Worm (Caenorhabditis elegans) whole organism, midembryonic: ENCODE data around the gene pho-9.
A peak's percentile ranks its signal among the peaks of the same experiment; 100 is the strongest.

Source experiments
- T22C8.4 ChIP-seq: fragments of 200-800 bp; sonication (Bioruptor generic); IDR thresholded peaks from 2 replicates; pipeline ENCODE4 v1.3.6; 2022; ENCODE audit warnings: missing genetic modification characterization, missing compliant biosample characterization
- cog-1 ChIP-seq: sonication (generic microtip); optimal IDR thresholded peaks from 2 replicates; lab custom pipeline; 2016; ENCODE audit warnings: missing genetic modification characterization, missing compliant biosample characterization
- flt-1 ChIP-seq: fragments of 200-800 bp; sonication (Bioruptor generic); IDR thresholded peaks from 2 replicates; pipeline ENCODE4 v1.3.6; 2022; ENCODE audit warnings: missing genetic modification characterization, missing compliant biosample characterization
- klf-2 ChIP-seq: fragments of 200-800 bp; sonication (Bioruptor generic); conservative IDR thresholded peaks from 2 replicates; pipeline ENCODE4 v1.3.6; 2022; ENCODE audit warnings: missing genetic modification reagents, missing genetic modification characterization, missing compliant biosample characterization
- med-1 ChIP-seq: sonication (generic microtip); optimal IDR thresholded peaks from 2 replicates; lab custom pipeline; 2017; ENCODE audit warnings: missing genetic modification characterization, mild to moderate bottlenecking, missing compliant biosample characterization, antibody characterized with exemption, missing genetic modification reagents; ENCODE audit not compliant: insufficient read depth
- ref-1 ChIP-seq: fragments of 200-800 bp; sonication (Bioruptor generic); conservative IDR thresholded peaks from 2 replicates; pipeline ENCODE4 v1.3.6; 2022; ENCODE audit warnings: missing genetic modification reagents, missing genetic modification characterization, missing compliant biosample characterization
- tab-1 ChIP-seq: fragments of 200-800 bp; sonication (Bioruptor generic); IDR thresholded peaks from 2 replicates; pipeline ENCODE4 v1.3.6; 2022; ENCODE audit warnings: missing genetic modification characterization, missing compliant biosample characterization
- ztf-23 ChIP-seq: fragments of 200-800 bp; sonication (Bioruptor generic); IDR thresholded peaks from 2 replicates; pipeline ENCODE4 v1.3.6; 2022; ENCODE audit warnings: missing genetic modification reagents, missing genetic modification characterization, missing compliant biosample characterization
- ztf-29 ChIP-seq: fragments of 200-800 bp; sonication (Bioruptor generic); IDR thresholded peaks from 2 replicates; pipeline ENCODE4 v1.3.6; 2022; ENCODE audit warnings: missing genetic modification reagents, missing genetic modification characterization, missing compliant biosample characterization

Gene pho-9

DNA sequence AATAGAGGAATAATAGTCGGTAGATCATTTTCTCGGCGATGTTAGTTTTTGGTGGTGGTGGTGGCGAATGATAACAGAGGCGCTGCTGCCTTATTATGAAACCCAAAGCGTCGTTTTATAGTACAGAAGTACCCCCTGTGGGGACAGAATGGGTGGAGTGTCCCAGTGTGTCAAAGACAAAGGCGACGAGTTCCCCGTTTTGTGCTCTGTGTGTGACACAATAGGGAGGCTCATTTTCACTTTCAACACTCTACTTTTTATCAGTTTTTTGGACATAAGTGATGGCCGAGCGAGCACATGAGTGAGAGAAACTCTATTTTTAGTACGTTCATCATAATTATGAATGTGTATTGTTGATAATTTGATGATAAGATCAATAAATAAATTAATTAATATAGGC lies at the start of gene pho-9:
pho-9 (minus strand) TSS at position 91 of the 400 bp plus-strand sequence.
- TF ChIP-seq flt-1 (GFP tag; lab: Robert Waterston, UW): no peak
- TF ChIP-seq ref-1: no peak
- no peak for TF ChIP-seq klf-2
- TF ChIP-seq T22C8.4: no peak
- TF ChIP-seq med-1 (GFP tag; lab: Kevin White, UChicago): no peak
- no peak for TF ChIP-seq tab-1 (GFP tag; lab: Robert Waterston, UW)
- no peak for TF ChIP-seq ztf-23 (GFP tag; lab: Robert Waterston, UW)
- no peak for TF ChIP-seq cog-1

DNA sequence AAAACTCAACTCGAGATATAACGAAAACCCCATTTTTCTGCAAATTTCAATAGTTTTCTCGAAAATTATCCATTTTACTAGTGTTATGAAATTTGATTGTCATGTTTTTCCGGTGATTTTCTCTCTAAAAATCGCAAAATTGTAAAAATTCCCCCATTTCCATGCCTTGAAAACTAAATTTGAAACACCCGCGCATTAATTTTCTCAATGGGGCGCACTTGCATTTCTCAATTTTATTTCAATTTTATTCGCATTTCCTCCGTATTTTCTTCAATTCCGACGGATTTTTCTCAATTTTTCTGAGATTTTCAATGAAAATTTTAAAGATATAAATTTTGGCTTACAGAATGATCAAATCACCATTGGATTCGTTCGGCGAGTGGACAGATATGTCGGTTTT lies 44.5 kb upstream of the pho-9 start, which contains the start of gene Y71H2AM.3:
Y71H2AM.3 (plus strand) TSS at position 347 of the 400 bp plus-strand sequence.
- TF ChIP-seq flt-1 (GFP tag; lab: Robert Waterston, UW) (no peak), klf-2 (no peak), ztf-29 (GFP tag; lab: Robert Waterston, UW) (no peak), T22C8.4 (no peak), ref-1 (no peak), tab-1 (GFP tag; lab: Robert Waterston, UW) (no peak), ztf-23 (GFP tag; lab: Robert Waterston, UW) (no peak), cog-1 (no peak), med-1 (GFP tag; lab: Kevin White, UChicago) (no peak)

DNA sequence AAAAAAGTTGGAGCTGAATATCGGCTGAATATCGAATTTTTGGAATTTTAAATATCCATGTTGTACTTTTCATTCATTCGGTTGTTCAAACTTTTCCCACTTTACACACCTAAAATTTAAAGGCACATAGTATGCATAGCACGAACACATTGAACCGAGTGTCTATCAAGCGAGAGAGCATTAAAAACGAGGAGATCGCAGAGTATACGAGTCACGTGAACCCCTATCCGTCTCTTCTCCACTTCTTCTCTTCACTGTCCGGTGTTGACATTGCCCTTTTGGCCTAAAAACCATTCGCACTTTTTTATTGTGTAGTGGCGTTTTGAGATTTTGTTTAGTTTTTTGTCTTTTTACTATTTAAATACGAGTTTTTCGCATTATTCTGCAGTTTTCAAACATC lies 43.8 kb upstream of the pho-9 start:
- no peak for TF ChIP-seq T22C8.4
- TF ChIP-seq ztf-23 (GFP tag; lab: Robert Waterston, UW): no peak
- no peak for TF ChIP-seq ref-1
- TF ChIP-seq klf-2: no peak
- TF ChIP-seq flt-1 (GFP tag; lab: Robert Waterston, UW): no peak
- no peak for TF ChIP-seq ztf-29 (GFP tag; lab: Robert Waterston, UW)
- TF ChIP-seq tab-1 (GFP tag; lab: Robert Waterston, UW): no peak
- no peak for TF ChIP-seq med-1 (GFP tag; lab: Kevin White, UChicago)
- no peak for TF ChIP-seq cog-1

DNA sequence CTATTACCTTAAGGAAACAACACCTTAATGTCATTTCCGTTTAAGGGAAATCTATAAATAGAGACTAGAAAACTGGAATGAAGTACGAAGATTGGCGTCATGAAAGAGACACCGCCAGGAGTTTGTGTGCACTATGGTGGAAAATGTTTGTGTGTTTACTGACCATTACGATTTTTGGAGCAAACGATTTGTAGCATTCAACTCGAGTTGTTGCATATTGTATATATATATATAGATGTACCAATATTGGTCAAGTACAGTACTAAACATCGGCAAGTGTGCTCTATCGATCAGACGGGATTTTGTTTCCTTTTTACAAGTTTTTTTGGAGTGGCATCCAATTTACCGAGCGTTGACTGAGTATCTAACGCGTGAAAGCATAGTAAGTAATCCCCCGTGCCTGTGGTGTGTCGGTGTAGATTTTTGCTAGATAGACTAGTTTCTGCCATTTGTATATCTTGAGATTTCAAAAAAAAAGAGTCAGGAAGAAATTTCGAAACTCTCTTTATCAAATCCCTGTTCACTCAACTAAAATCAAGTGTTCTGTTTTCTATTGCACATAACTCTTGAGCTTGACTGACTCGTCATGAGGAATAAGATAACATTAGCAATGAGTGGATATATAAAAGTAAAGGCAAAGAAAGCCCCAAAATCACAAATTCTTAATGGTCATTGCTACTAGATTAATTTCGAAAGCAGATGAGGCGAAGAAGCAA lies 41.3 kb upstream of the pho-9 start, which contains the start of the genes twk-45 and Y71H2AM.25:
twk-45 (minus strand) TSS at position 101 of the 716 bp plus-strand sequence.
Y71H2AM.25 (plus strand) TSS at position 666 of the 716 bp plus-strand sequence.
- TF ChIP-seq klf-2: no peak
- no peak for TF ChIP-seq tab-1 (GFP tag; lab: Robert Waterston, UW)
- TF ChIP-seq flt-1 (GFP tag; lab: Robert Waterston, UW): no peak
- no peak for TF ChIP-seq ztf-29 (GFP tag; lab: Robert Waterston, UW)
- no peak for TF ChIP-seq med-1 (GFP tag; lab: Kevin White, UChicago)
- no peak for TF ChIP-seq cog-1
- TF ChIP-seq T22C8.4: no peak
- TF ChIP-seq ref-1: no peak

DNA sequence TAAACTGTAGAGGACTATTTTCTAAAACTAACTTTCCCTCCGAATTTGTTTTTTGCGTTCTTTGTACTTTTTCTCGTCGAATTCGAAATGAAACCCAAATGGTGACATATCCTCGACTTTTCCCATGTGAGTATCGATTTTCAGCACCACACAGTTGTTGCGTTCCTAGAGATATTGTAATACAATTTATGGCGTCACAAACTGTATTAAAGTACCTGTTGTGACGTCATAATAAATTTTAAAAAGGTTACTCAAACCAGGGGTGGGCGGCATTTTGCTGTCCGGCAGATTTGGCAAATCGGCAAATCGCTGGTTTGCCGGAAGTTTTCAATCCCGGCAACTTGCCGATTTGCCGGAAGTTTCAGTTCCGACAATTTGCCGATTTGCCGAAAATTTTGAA lies 40.1 kb upstream of the pho-9 start:
- TF ChIP-seq tab-1 (GFP tag; lab: Robert Waterston, UW): 0 out of 2 replicates have a peak, but pooled peaks have one; percentile 33
- TF ChIP-seq klf-2: no peak

DNA sequence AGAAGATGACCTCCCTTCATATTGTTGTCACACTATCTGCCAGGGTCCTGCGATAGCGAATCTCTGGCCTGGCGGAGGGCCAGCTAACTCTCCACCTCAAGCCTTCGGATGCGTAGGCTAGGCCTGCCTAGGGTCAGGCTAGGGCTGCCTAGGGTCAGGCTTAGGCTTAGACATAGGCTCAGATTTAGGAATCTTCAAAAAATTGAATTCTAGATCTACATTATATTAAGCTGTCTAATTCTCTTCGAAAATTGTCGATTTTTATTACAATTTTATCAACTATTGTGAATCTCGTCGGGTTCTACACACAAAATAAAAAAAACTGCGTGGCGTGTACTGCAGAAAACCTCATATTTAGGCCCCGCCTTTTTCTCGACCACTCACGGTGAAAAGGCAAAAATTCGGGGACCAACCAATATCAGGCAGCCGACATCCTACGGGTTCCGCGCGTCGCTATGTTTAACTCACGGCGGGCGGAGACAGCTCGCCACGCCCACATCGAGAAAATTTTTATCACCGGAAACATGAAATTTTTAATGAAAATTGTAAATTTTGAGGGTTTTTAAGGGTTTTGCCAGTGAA lies 34.9 kb upstream of the pho-9 start:
- TF ChIP-seq flt-1 (GFP tag; lab: Robert Waterston, UW): 0 out of 2 replicates have a peak, but pooled peaks have one; percentile 5
- TF ChIP-seq klf-2: no peak
- 0 out of 2 replicates have a peak, but pooled peaks have one; percentile 42 for TF ChIP-seq ztf-29 (GFP tag; lab: Robert Waterston, UW)

DNA sequence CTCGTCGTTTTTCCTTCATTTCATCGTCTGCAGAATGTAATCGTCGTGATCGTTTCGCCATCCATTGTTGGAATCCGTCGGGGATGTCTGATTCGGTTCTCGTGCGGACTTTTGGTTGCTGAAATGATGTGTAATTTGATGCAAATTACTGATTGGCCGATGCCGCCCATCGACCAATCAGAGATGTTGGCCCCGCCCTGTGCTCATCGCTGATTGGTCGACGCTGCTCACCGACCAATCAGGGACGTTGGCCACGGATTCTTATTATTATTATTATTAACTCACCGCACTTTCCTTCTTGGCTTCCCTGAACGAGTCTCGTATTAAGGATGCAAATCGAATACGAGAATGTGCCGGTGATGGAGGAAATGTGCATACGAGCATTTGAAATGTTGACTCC lies 33.4 kb upstream of the pho-9 start:
- no peak for TF ChIP-seq tab-1 (GFP tag; lab: Robert Waterston, UW)
- TF ChIP-seq med-1 (GFP tag; lab: Kevin White, UChicago): no peak
- TF ChIP-seq ztf-29 (GFP tag; lab: Robert Waterston, UW): no peak
- TF ChIP-seq cog-1: no peak
- no peak for TF ChIP-seq ref-1
- no peak for TF ChIP-seq T22C8.4
- TF ChIP-seq flt-1 (GFP tag; lab: Robert Waterston, UW): no peak
- TF ChIP-seq ztf-23 (GFP tag; lab: Robert Waterston, UW): no peak
- no peak for TF ChIP-seq klf-2

DNA sequence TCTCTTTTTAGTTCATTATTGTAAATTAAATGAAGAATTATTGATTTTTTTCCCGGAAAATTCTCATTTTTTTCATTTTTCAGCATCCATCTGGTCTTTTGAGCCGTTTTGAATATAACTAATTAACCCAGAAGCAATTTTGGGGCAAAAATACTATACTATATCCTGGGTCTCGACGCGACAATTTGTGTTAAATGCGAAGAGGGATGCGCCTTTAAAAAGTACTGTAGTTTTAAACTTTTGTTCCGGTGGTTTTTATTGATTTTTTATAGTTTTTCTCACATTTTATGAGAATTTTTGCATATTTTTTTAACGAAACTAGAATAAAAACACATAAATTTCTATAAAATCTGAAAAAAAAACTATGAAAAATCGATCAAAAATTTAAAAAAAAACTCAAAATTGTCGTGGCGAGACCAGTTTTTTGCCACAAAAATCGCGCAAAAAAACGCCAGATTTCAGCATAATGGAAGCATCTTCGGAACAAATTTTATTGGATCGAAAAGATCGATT lies 27.4 kb upstream of the pho-9 start, which contains the start of gene tbcc-1:
tbcc-1 (plus strand) TSS at position 463 of the 513 bp plus-strand sequence.
- TF ChIP-seq T22C8.4 (0 out of 2 replicates have a peak, but pooled peaks have one; percentile 8), flt-1 (GFP tag; lab: Robert Waterston, UW) (no peak), cog-1 (no peak)

DNA sequence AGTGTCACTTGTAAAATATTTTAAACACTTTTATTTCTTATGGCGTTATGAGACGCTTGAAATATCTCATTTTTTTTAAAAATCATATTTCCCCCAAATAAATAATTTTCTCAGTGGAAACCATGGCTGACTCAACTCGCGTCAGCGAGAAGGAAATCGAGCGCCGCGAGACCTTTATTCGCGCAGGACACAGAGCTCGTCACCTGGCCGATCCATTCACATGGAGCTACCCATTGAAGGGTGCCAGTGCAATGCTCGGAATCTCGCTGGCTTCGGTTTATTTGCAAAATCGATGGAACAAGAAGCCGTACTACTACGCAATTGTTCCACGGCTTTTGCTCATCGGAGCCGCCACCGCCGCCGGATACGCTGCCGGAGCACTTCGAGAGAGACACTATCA lies 26.1 kb upstream of the pho-9 start, which contains the start of gene nduc-2:
nduc-2 (plus strand) TSS at position 113 of the 400 bp plus-strand sequence.
- no peak for TF ChIP-seq tab-1 (GFP tag; lab: Robert Waterston, UW)

DNA sequence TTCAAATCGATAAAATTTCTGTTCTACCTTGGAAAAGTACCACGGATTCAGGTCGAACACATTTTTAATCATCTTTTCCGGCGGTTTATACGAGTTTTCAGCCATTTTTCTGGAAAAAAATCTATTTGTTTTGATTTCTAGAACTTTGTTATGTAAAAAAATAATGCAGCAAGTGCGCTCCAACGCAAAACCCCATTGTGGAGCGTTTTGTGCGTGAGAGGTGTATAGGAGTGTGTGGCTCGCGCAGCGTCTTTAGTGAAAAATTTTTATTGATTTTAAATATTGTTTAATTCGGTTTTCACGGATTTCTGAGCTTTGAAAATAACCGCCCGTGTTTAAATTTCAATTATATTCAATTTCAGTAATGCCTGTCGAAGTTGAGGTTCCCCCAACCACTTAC lies 25.2 kb upstream of the pho-9 start, which contains the start of gene Y71H2AM.20:
Y71H2AM.20 (minus strand) TSS at position 109 of the 400 bp plus-strand sequence.
- TF ChIP-seq ztf-29 (GFP tag; lab: Robert Waterston, UW) (peak; percentile 19; the same call in 1 of the 2 replicates), cog-1 (peak; percentile 76), ref-1 (no peak), med-1 (GFP tag; lab: Kevin White, UChicago) (peak; percentile 27), ztf-23 (GFP tag; lab: Robert Waterston, UW) (peak; percentile 79), flt-1 (GFP tag; lab: Robert Waterston, UW) (peak; percentile 89), klf-2 (0 out of 2 replicates have a peak, but pooled peaks have one; percentile 4), tab-1 (GFP tag; lab: Robert Waterston, UW) (0 out of 2 replicates have a peak, but pooled peaks have one; percentile 74), T22C8.4 (peak; percentile 79)
